Worm (Caenorhabditis elegans) whole organism, L1 larva: Measurements from ENCODE around the gene B0554.7.

Experiments
- Y116A8C.19 ChIP-seq: sonication (generic microtip); optimal IDR thresholded peaks from 2 replicates; lab custom pipeline; 2016; ENCODE audit warnings: missing compliant biosample characterization, missing genetic modification characterization, borderline replicate concordance
- aha-1 ChIP-seq: fragments of 150-350 bp; optimal IDR thresholded peaks from 2 replicates; lab custom pipeline; 2014; ENCODE audit warnings: missing biosample characterization, missing genetic modification characterization
- aly-2 ChIP-seq: fragments of 150-350 bp; optimal IDR thresholded peaks from 2 replicates; lab custom pipeline; 2014; ENCODE audit warnings: missing biosample characterization, missing genetic modification characterization
- ama-1 ChIP-seq: fragments of 150-350 bp; optimal IDR thresholded peaks from 2 replicates; lab custom pipeline; 2014
- blmp-1 ChIP-seq: fragments of 150-350 bp; optimal IDR thresholded peaks from 2 replicates; lab custom pipeline; 2014; ENCODE audit warnings: missing biosample characterization, missing genetic modification characterization
- ceh-82 ChIP-seq, 3 experiments: fragments of 150-350 bp in 1 of 3; sonication (generic microtip) in 2 of 3; optimal IDR thresholded peaks; 2 replicates each; lab custom pipeline; 2014 to 2017; ENCODE audit warnings: missing biosample characterization in 3 of 3, missing genetic modification characterization in 3 of 3
- ces-1 ChIP-seq: fragments of 150-350 bp; optimal IDR thresholded peaks from 2 replicates; lab custom pipeline; 2014; ENCODE audit warnings: missing biosample characterization, missing genetic modification reagents, missing genetic modification characterization
- dpl-1 ChIP-seq, 3 experiments: fragments of 150-350 bp in 2 of 3; sonication (generic microtip) in 1 of 3; optimal IDR thresholded peaks; 2 replicates each; lab custom pipeline; 2014 to 2017; ENCODE audit warnings: missing biosample characterization in 3 of 3, missing genetic modification characterization in 3 of 3, missing genetic modification reagents in 3 of 3
- dsc-1 ChIP-seq: sonication (generic microtip); optimal IDR thresholded peaks from 2 replicates; lab custom pipeline; 2016; ENCODE audit warnings: mild to moderate bottlenecking, missing genetic modification characterization, missing compliant biosample characterization
- efl-1 ChIP-seq, 4 experiments: fragments of 150-350 bp; optimal IDR thresholded peaks in 3 of 4; peaks in 1 of 4; 1 replicate in 1 of 4; 2 replicates in 3 of 4; lab custom pipeline; 2014; ENCODE audit warnings: missing biosample characterization in 2 of 4, missing genetic modification characterization in 2 of 4, missing genetic modification reagents in 2 of 4
- efl-3 ChIP-seq: fragments of 200-800 bp; sonication (Bioruptor generic); optimal IDR thresholded peaks from 2 replicates; lab custom pipeline; 2018; ENCODE audit warnings: mild to moderate bottlenecking, missing genetic modification characterization, missing compliant biosample characterization
- egl-13 ChIP-seq: sonication (generic microtip); optimal IDR thresholded peaks from 2 replicates; lab custom pipeline; 2016; ENCODE audit warnings: missing genotype, missing genetic modification reagents, missing genetic modification characterization, missing compliant biosample characterization
- elt-2 ChIP-seq: sonication (generic microtip); optimal IDR thresholded peaks from 2 replicates; lab custom pipeline; 2016; ENCODE audit warnings: missing genetic modification characterization, mild to moderate bottlenecking, inconsistent platforms, missing compliant biosample characterization, missing genetic modification reagents
- fkh-8 ChIP-seq: sonication (generic microtip); optimal IDR thresholded peaks from 2 replicates; lab custom pipeline; 2016; ENCODE audit warnings: mild to moderate bottlenecking, missing genetic modification characterization, missing compliant biosample characterization
- fos-1 ChIP-seq: fragments of 150-350 bp; optimal IDR thresholded peaks from 2 replicates; lab custom pipeline; 2014; ENCODE audit warnings: missing biosample characterization, missing genetic modification characterization
- hlh-17 ChIP-seq: fragments of 200-800 bp; sonication (Bioruptor generic); optimal IDR thresholded peaks from 2 replicates; lab custom pipeline; 2018; ENCODE audit warnings: missing genetic modification characterization, mild to moderate bottlenecking, missing compliant biosample characterization, moderate library complexity, borderline replicate concordance
- hlh-4 ChIP-seq: sonication (generic microtip); optimal IDR thresholded peaks from 2 replicates; lab custom pipeline; 2016; ENCODE audit warnings: mild to moderate bottlenecking, missing genetic modification characterization, missing compliant biosample characterization
- isw-1 ChIP-seq: fragments of 200-800 bp; sonication (Bioruptor generic); IDR thresholded peaks from 2 replicates; pipeline ENCODE4 v1.3.6; 2022; ENCODE audit warnings: missing genetic modification characterization, missing compliant biosample characterization
- jun-1 ChIP-seq: fragments of 150-350 bp; optimal IDR thresholded peaks from 2 replicates; lab custom pipeline; 2014; ENCODE audit warnings: missing biosample characterization, missing genetic modification reagents, missing genetic modification characterization
- lin-15B ChIP-seq: fragments of 150-350 bp; sonication (generic microtip); optimal IDR thresholded peaks from 3 replicates; lab custom pipeline; 2014; ENCODE audit warnings: missing biosample characterization, missing genetic modification characterization
- lin-39 ChIP-seq: fragments of 150-350 bp; optimal IDR thresholded peaks from 2 replicates; lab custom pipeline; 2014; ENCODE audit warnings: missing biosample characterization, missing genetic modification reagents, missing genetic modification characterization
- lir-3 ChIP-seq: sonication (generic microtip); optimal IDR thresholded peaks from 2 replicates; lab custom pipeline; 2016; ENCODE audit warnings: mild to moderate bottlenecking, missing genetic modification characterization, moderate library complexity, missing compliant biosample characterization; ENCODE audit not compliant: poor library complexity
- mab-9 ChIP-seq: fragments of 200-800 bp; sonication (Bioruptor generic); IDR thresholded peaks from 2 replicates; pipeline ENCODE4 v1.3.6; 2022; ENCODE audit warnings: missing genetic modification reagents, missing genetic modification characterization, missing compliant biosample characterization
- nhr-19 ChIP-seq: fragments of 200-800 bp; sonication (Bioruptor generic); conservative IDR thresholded peaks from 2 replicates; pipeline ENCODE4 v1.3.6; 2022; ENCODE audit warnings: missing genetic modification characterization, missing compliant biosample characterization
- nhr-20 ChIP-seq: sonication (generic microtip); optimal IDR thresholded peaks from 2 replicates; lab custom pipeline; 2016; ENCODE audit warnings: mild to moderate bottlenecking, missing genetic modification characterization, missing compliant biosample characterization
- nhr-237 ChIP-seq: fragments of 150-350 bp; optimal IDR thresholded peaks from 2 replicates; lab custom pipeline; 2014; ENCODE audit warnings: missing biosample characterization, missing genetic modification characterization
- nhr-47 ChIP-seq: sonication (generic microtip); optimal IDR thresholded peaks from 2 replicates; lab custom pipeline; 2016; ENCODE audit warnings: mild to moderate bottlenecking, missing genetic modification characterization, moderate library complexity, missing compliant biosample characterization
- nhr-71 ChIP-seq: sonication (generic microtip); optimal IDR thresholded peaks from 2 replicates; lab custom pipeline; 2016; ENCODE audit warnings: mild to moderate bottlenecking, missing genetic modification characterization, moderate library complexity, missing compliant biosample characterization
- nhr-76 ChIP-seq: sonication (generic microtip); optimal IDR thresholded peaks from 2 replicates; lab custom pipeline; 2017; ENCODE audit warnings: missing biosample characterization, missing genetic modification characterization
- nhr-84 ChIP-seq: sonication (generic microtip); optimal IDR thresholded peaks from 2 replicates; lab custom pipeline; 2017; ENCODE audit warnings: missing biosample characterization, missing genetic modification characterization
- pax-3 ChIP-seq: fragments of 200-800 bp; sonication (Bioruptor generic); optimal IDR thresholded peaks from 2 replicates; lab custom pipeline; 2018; ENCODE audit warnings: mild to moderate bottlenecking, missing genetic modification characterization, moderate library complexity, missing compliant biosample characterization
- snpc-4 ChIP-seq: fragments of 150-350 bp; optimal IDR thresholded peaks from 2 replicates; lab custom pipeline; 2014; ENCODE audit warnings: missing biosample characterization, missing genetic modification characterization
- snu-23 ChIP-seq: sonication (generic microtip); optimal IDR thresholded peaks from 2 replicates; lab custom pipeline; 2016; ENCODE audit warnings: missing genetic modification characterization, missing compliant biosample characterization
- sptf-1 ChIP-seq: fragments of 150-350 bp; optimal IDR thresholded peaks from 2 replicates; lab custom pipeline; 2014; ENCODE audit warnings: missing biosample characterization, missing genetic modification characterization
- swsn-7 ChIP-seq: sonication (generic microtip); optimal IDR thresholded peaks from 2 replicates; lab custom pipeline; 2016; ENCODE audit warnings: missing genetic modification characterization, missing compliant biosample characterization
- tlp-1 ChIP-seq: fragments of 150-350 bp; optimal IDR thresholded peaks from 2 replicates; lab custom pipeline; 2014; ENCODE audit warnings: missing biosample characterization, missing genetic modification characterization
- unc-30 ChIP-seq: sonication (generic microtip); optimal IDR thresholded peaks from 2 replicates; lab custom pipeline; 2017; ENCODE audit warnings: missing biosample characterization, missing genetic modification characterization
- unc-98 ChIP-seq: fragments of 200-800 bp; sonication (Bioruptor generic); IDR thresholded peaks from 2 replicates; pipeline ENCODE4 v1.3.6; 2022; ENCODE audit warnings: missing genetic modification characterization, missing compliant biosample characterization
- xbp-1 ChIP-seq: sonication (generic microtip); optimal IDR thresholded peaks from 2 replicates; lab custom pipeline; 2016; ENCODE audit warnings: missing genetic modification characterization, missing compliant biosample characterization
- ztf-11 ChIP-seq, 2 experiments: sonication (generic microtip); optimal IDR thresholded peaks; 2 replicates each; lab custom pipeline; 2016 to 2017; ENCODE audit warnings: missing genetic modification characterization in 2 of 2, missing biosample characterization in 1 of 2, missing compliant biosample characterization in 1 of 2
- ztf-4 ChIP-seq: fragments of 150-350 bp; optimal IDR thresholded peaks from 2 replicates; lab custom pipeline; 2014; ENCODE audit warnings: missing biosample characterization, missing genetic modification characterization

The B0554.7 gene

ce11 chrV:403028-403427, 37.8 kb downstream of the B0554.7 start, which contains the start of gene srh-62:
srh-62 (minus strand) TSS chrV:403128.
- TF ChIP-seq ces-1 (GFP tag; lab: Kevin White, UChicago), result no peak

ce11 chrV:399721-400120, 41.1 kb downstream of the B0554.7 start, which contains the start of gene scl-27:
scl-27 (plus strand) TSS chrV:400021.
- no peak for TF ChIP-seq efl-1 (optimal IDR thresholded peaks at IDR 0.05; lab: Kevin White, UChicago)
- no peak for TF ChIP-seq efl-1 (GFP tag; optimal IDR thresholded peaks at IDR 0.05 in 1 of 2; lab: Kevin White, UChicago)
- TF ChIP-seq sptf-1, result no peak
- TF ChIP-seq, all 84 proteins: peak for 0

DNA sequence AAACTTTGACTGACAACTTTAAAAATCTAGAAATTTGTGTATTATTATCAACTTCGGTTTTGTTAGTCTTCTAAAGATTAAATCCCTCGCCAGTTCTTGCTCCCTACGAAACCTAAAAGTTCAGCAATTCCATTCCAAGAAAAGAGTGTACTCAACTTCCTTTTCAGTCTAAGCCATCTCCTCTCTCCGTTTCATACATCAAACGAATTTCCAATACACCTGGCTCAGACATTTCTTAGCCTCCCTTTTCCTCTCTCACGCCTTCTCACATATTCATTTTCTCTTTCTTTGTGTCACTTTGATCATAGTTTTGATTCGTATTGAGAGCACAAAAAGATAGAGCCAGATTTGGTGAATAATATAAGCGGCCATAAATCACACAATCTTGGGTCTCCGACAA, 44.5 kb downstream of the B0554.7 start, which contains the start of gene nhr-253:
nhr-253 (plus strand) TSS at position 285 of the 400 bp plus-strand sequence.
- TF ChIP-seq swsn-7 (tag; lab: Kevin White, UChicago) (no peak), unc-98 (GFP tag; lab: Robert Waterston, UW) (no peak), aha-1 (tag; lab: Kevin White, UChicago) (no peak), nhr-84 (tag; lab: Kevin White, UChicago) (no peak), xbp-1 (tag; lab: Kevin White, UChicago) (no peak), elt-2 (no peak), ceh-82 (tag; optimal IDR thresholded peaks at IDR 0.05; lab: Kevin White, UChicago) (no peak), dsc-1 (peak; percentile 36), nhr-20 (tag; lab: Kevin White, UChicago) (peak; percentile 33), fkh-8 (tag; lab: Kevin White, UChicago) (peak; percentile 82), nhr-237 (tag; lab: Kevin White, UChicago) (no peak), lin-39 (tag; lab: Kevin White, UChicago) (no peak), mab-9 (GFP tag; lab: Robert Waterston, UW) (no peak), lir-3 (tag; lab: Kevin White, UChicago) (no peak), hlh-4 (no peak), nhr-47 (tag; lab: Kevin White, UChicago) (peak; percentile 70)
- TF ChIP-seq, all 84 proteins: peak for 4

DNA sequence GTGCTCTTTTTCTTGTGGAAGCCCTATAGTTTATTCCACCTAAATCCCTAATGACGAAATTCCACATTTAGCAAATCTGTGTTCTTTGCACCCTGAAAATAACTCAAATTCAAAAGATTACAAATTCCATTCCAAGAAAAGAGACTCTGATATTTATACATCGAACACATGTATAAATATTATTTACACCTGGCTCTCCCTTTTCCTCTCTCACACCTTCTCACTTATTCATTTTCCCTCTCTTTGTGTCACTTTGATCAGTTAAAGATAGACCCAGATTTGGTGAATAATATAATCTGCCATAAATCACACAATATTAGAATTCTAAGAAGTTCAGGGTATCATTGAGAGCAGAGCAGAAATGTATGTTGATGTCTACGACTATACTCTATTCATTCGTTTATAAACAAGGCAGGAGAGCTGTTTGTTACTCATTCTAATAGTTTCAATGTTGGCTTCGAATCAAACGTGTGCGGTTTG, 48.6 kb downstream of the B0554.7 start, which contains the start of gene nhr-254:
nhr-254 (plus strand) TSS at position 430 of the 480 bp plus-strand sequence.
- TF ChIP-seq dsc-1 (peak; percentile 47), ama-1 (lab: Kevin White, UChicago) (no peak), tlp-1 (tag; lab: Kevin White, UChicago) (no peak), egl-13 (tag; lab: Kevin White, UChicago) (no peak), fos-1 (tag; lab: Kevin White, UChicago) (no peak), dpl-1 (GFP tag; optimal IDR thresholded peaks at IDR 0.05; lab: Kevin White, UChicago) (no peak), lin-15B (tag; lab: Kevin White, UChicago) (no peak), efl-1 (optimal IDR thresholded peaks at IDR 0.05; lab: Kevin White, UChicago) (no peak), efl-1 (GFP tag; optimal IDR thresholded peaks at IDR 0.05 in 1 of 2; lab: Kevin White, UChicago) (no peak), nhr-71 (tag; lab: Kevin White, UChicago) (peak; percentile 47), nhr-237 (tag; lab: Kevin White, UChicago) (no peak), ztf-11 (tag; optimal IDR thresholded peaks at IDR 0.05; lab: Kevin White, UChicago) (no peak), snu-23 (no peak), hlh-4 (peak; percentile 35), blmp-1 (tag; lab: Kevin White, UChicago) (no peak), ces-1 (GFP tag; lab: Kevin White, UChicago) (no peak), hlh-17 (no peak), pax-3 (peak; percentile 38), xbp-1 (tag; lab: Kevin White, UChicago) (no peak), nhr-47 (tag; lab: Kevin White, UChicago) (peak; percentile 59), aha-1 (tag; lab: Kevin White, UChicago) (no peak), fkh-8 (tag; lab: Kevin White, UChicago) (peak; percentile 63), nhr-20 (tag; lab: Kevin White, UChicago) (peak; percentile 50)

- TF ChIP-seq ceh-82 (tag; optimal IDR thresholded peaks at IDR 0.05; lab: Kevin White, UChicago) (no peak), fkh-8 (tag; lab: Kevin White, UChicago) (no peak), nhr-71 (tag; lab: Kevin White, UChicago) (no peak), pax-3 (no peak), jun-1 (tag; lab: Kevin White, UChicago) (no peak), isw-1 (GFP tag; lab: Robert Waterston, UW) (no peak), efl-3 (GFP tag; lab: Kevin White, UChicago) (no peak), swsn-7 (tag; lab: Kevin White, UChicago) (no peak), aly-2 (tag; lab: Kevin White, UChicago) (no peak), blmp-1 (tag; lab: Kevin White, UChicago) (no peak), hlh-17 (no peak), snpc-4 (tag; lab: Kevin White, UChicago) (no peak), nhr-19 (no peak), nhr-76 (tag; lab: Kevin White, UChicago) (no peak), unc-30 (tag; lab: Kevin White, UChicago) (no peak), Y116A8C.19 (tag; lab: Kevin White, UChicago) (no peak), elt-2 (no peak), ztf-4 (tag; lab: Kevin White, UChicago) (no peak), unc-98 (GFP tag; lab: Robert Waterston, UW) (no peak), tlp-1 (tag; lab: Kevin White, UChicago) (no peak)
These were observed 52.4 kb downstream of the B0554.7 start, which contains the start of gene ZK6.6 for ce11 chrV:388397-388796. ZK6.6 (plus strand) TSS chrV:388697.
